Worm (Caenorhabditis elegans) whole organism, L1 larva: ENCODE measurements around the gene spe-51.

ENCODE experiments used
- C04F5.9 ChIP-seq: sonication (generic microtip); optimal IDR thresholded peaks from 2 replicates; lab custom pipeline; 2016; ENCODE audit warnings: missing genetic modification characterization, missing compliant biosample characterization
- C16A3.4 ChIP-seq: fragments of 150-350 bp; optimal IDR thresholded peaks from 2 replicates; lab custom pipeline; 2014; ENCODE audit warnings: missing biosample characterization, missing genetic modification characterization
- C34B4.2 ChIP-seq: sonication (generic microtip); optimal IDR thresholded peaks from 2 replicates; lab custom pipeline; 2017; ENCODE audit warnings: mild to moderate bottlenecking, missing genetic modification characterization, missing compliant biosample characterization
- F16B12.6 ChIP-seq: fragments of 150-350 bp; optimal IDR thresholded peaks from 2 replicates; lab custom pipeline; 2014; ENCODE audit warnings: missing biosample characterization, missing genetic modification characterization
- Y116A8C.19 ChIP-seq: sonication (generic microtip); optimal IDR thresholded peaks from 2 replicates; lab custom pipeline; 2016; ENCODE audit warnings: missing compliant biosample characterization, missing genetic modification characterization, borderline replicate concordance
- aha-1 ChIP-seq: fragments of 150-350 bp; optimal IDR thresholded peaks from 2 replicates; lab custom pipeline; 2014; ENCODE audit warnings: missing biosample characterization, missing genetic modification characterization
- aly-2 ChIP-seq: fragments of 150-350 bp; optimal IDR thresholded peaks from 2 replicates; lab custom pipeline; 2014; ENCODE audit warnings: missing biosample characterization, missing genetic modification characterization
- blmp-1 ChIP-seq: fragments of 150-350 bp; optimal IDR thresholded peaks from 2 replicates; lab custom pipeline; 2014; ENCODE audit warnings: missing biosample characterization, missing genetic modification characterization
- ceh-63 ChIP-seq: fragments of 200-800 bp; sonication (Bioruptor generic); optimal IDR thresholded peaks from 2 replicates; lab custom pipeline; 2018; ENCODE audit warnings: mild to moderate bottlenecking, missing genetic modification characterization, missing compliant biosample characterization
- ces-1 ChIP-seq: fragments of 150-350 bp; optimal IDR thresholded peaks from 2 replicates; lab custom pipeline; 2014; ENCODE audit warnings: missing biosample characterization, missing genetic modification reagents, missing genetic modification characterization
- efl-3 ChIP-seq: fragments of 200-800 bp; sonication (Bioruptor generic); optimal IDR thresholded peaks from 2 replicates; lab custom pipeline; 2018; ENCODE audit warnings: mild to moderate bottlenecking, missing genetic modification characterization, missing compliant biosample characterization
- egl-27 ChIP-seq, 2 experiments: fragments of 150-350 bp in 1 of 2; sonication (generic microtip); optimal IDR thresholded peaks; 3 replicates each; lab custom pipeline; 2017 to 2018; ENCODE audit warnings: missing biosample characterization in 2 of 2, missing genetic modification characterization in 2 of 2, missing genetic modification reagents in 2 of 2
- elt-2 ChIP-seq: sonication (generic microtip); optimal IDR thresholded peaks from 2 replicates; lab custom pipeline; 2016; ENCODE audit warnings: missing genetic modification characterization, mild to moderate bottlenecking, inconsistent platforms, missing compliant biosample characterization, missing genetic modification reagents
- ets-5 ChIP-seq: fragments of 200-800 bp; sonication (Bioruptor generic); IDR thresholded peaks from 2 replicates; pipeline ENCODE4 v1.3.6; 2022; ENCODE audit warnings: missing genetic modification characterization, missing compliant biosample characterization
- fkh-4 ChIP-seq: sonication (generic microtip); optimal IDR thresholded peaks from 2 replicates; lab custom pipeline; 2016; ENCODE audit warnings: missing compliant biosample characterization, missing genetic modification characterization, borderline replicate concordance
- fos-1 ChIP-seq: fragments of 150-350 bp; optimal IDR thresholded peaks from 2 replicates; lab custom pipeline; 2014; ENCODE audit warnings: missing biosample characterization, missing genetic modification characterization
- hpl-2 ChIP-seq: fragments of 150-350 bp; optimal IDR thresholded peaks from 2 replicates; lab custom pipeline; 2014; ENCODE audit warnings: missing biosample characterization, missing genetic modification reagents, missing genetic modification characterization
- lin-13 ChIP-seq: fragments of 150-350 bp; optimal IDR thresholded peaks from 2 replicates; lab custom pipeline; 2014; ENCODE audit warnings: missing biosample characterization, missing genetic modification reagents, missing genetic modification characterization
- lin-35 ChIP-seq, 2 experiments: fragments of 150-350 bp; optimal IDR thresholded peaks; 2 replicates each; lab custom pipeline; 2014; ENCODE audit warnings: missing biosample characterization in 2 of 2, missing genetic modification characterization in 2 of 2, missing genetic modification reagents in 2 of 2
- lir-3 ChIP-seq: sonication (generic microtip); optimal IDR thresholded peaks from 2 replicates; lab custom pipeline; 2016; ENCODE audit warnings: mild to moderate bottlenecking, missing genetic modification characterization, moderate library complexity, missing compliant biosample characterization; ENCODE audit not compliant: poor library complexity
- mdl-1 ChIP-seq, 2 experiments: fragments of 150-350 bp; optimal IDR thresholded peaks; 2 replicates each; lab custom pipeline; 2014 to 2017; ENCODE audit warnings: missing biosample characterization in 2 of 2, missing genetic modification characterization in 2 of 2, inconsistent platforms in 1 of 2
- mep-1 ChIP-seq: fragments of 150-350 bp; optimal IDR thresholded peaks from 2 replicates; lab custom pipeline; 2014; ENCODE audit warnings: missing biosample characterization, missing genetic modification characterization
- nhr-12 ChIP-seq: sonication (generic microtip); optimal IDR thresholded peaks from 2 replicates; lab custom pipeline; 2017; ENCODE audit warnings: missing biosample characterization, missing genetic modification characterization
- nhr-28 ChIP-seq: fragments of 150-350 bp; optimal IDR thresholded peaks from 2 replicates; lab custom pipeline; 2014; ENCODE audit warnings: missing biosample characterization, missing genetic modification characterization
- nhr-47 ChIP-seq: sonication (generic microtip); optimal IDR thresholded peaks from 2 replicates; lab custom pipeline; 2016; ENCODE audit warnings: mild to moderate bottlenecking, missing genetic modification characterization, moderate library complexity, missing compliant biosample characterization
- nhr-77 ChIP-seq: fragments of 150-350 bp; optimal IDR thresholded peaks from 2 replicates; lab custom pipeline; 2014; ENCODE audit warnings: missing biosample characterization, missing genetic modification characterization
- nhr-90 ChIP-seq: sonication (generic microtip); optimal IDR thresholded peaks from 2 replicates; lab custom pipeline; 2016; ENCODE audit warnings: mild to moderate bottlenecking, missing genetic modification characterization, missing compliant biosample characterization; ENCODE audit not compliant: poor library complexity
- pag-3 ChIP-seq: sonication (generic microtip); optimal IDR thresholded peaks from 2 replicates; lab custom pipeline; 2017; ENCODE audit warnings: missing genetic modification characterization, mild to moderate bottlenecking, missing compliant biosample characterization, antibody characterized with exemption, borderline replicate concordance; ENCODE audit not compliant: insufficient read depth
- pqm-1 ChIP-seq: sonication (generic microtip); optimal IDR thresholded peaks from 3 replicates; lab custom pipeline; 2017; ENCODE audit warnings: missing biosample characterization, missing genetic modification characterization
- snu-23 ChIP-seq: sonication (generic microtip); optimal IDR thresholded peaks from 2 replicates; lab custom pipeline; 2016; ENCODE audit warnings: missing genetic modification characterization, missing compliant biosample characterization
- sox-4 ChIP-seq: sonication (generic microtip); optimal IDR thresholded peaks from 2 replicates; lab custom pipeline; 2016; ENCODE audit warnings: missing genetic modification characterization, missing compliant biosample characterization
- tlp-1 ChIP-seq: fragments of 150-350 bp; optimal IDR thresholded peaks from 2 replicates; lab custom pipeline; 2014; ENCODE audit warnings: missing biosample characterization, missing genetic modification characterization
- unc-86 ChIP-seq: sonication (generic microtip); optimal IDR thresholded peaks from 2 replicates; lab custom pipeline; 2016; ENCODE audit warnings: missing genetic modification characterization, missing compliant biosample characterization
- unc-98 ChIP-seq: fragments of 200-800 bp; sonication (Bioruptor generic); IDR thresholded peaks from 2 replicates; pipeline ENCODE4 v1.3.6; 2022; ENCODE audit warnings: missing genetic modification characterization, missing compliant biosample characterization
- zag-1 ChIP-seq: fragments of 150-350 bp; optimal IDR thresholded peaks from 2 replicates; lab custom pipeline; 2014; ENCODE audit warnings: missing biosample characterization, missing genetic modification characterization
- zip-4 ChIP-seq: fragments of 200-800 bp; sonication (Bioruptor generic); optimal IDR thresholded peaks from 2 replicates; lab custom pipeline; 2018; ENCODE audit warnings: mild to moderate bottlenecking, missing genetic modification characterization, moderate library complexity, missing compliant biosample characterization
- ztf-4 ChIP-seq: fragments of 150-350 bp; optimal IDR thresholded peaks from 2 replicates; lab custom pipeline; 2014; ENCODE audit warnings: missing biosample characterization, missing genetic modification characterization

The spe-51 gene

ce11 chrIV:4660151-4661041, 32.2 kb upstream of the spe-51 start, which contains the start of the genes F29B9.11 and jmjd-1.2 (continued):
- no peak for TF ChIP-seq tlp-1 (tag; lab: Kevin White, UChicago)
- peak; percentile 76 for TF ChIP-seq aly-2 (tag; lab: Kevin White, UChicago)
- peak in 1 of 2 experiments; percentile 15 for TF ChIP-seq egl-27 (tag; optimal IDR thresholded peaks at IDR 0.05; lab: Kevin White, UChicago)
- peak; percentile 97 for TF ChIP-seq nhr-90 (tag; lab: Kevin White, UChicago)
- no peak for TF ChIP-seq ets-5 (GFP tag; lab: Robert Waterston, UW)
- TF ChIP-seq Y116A8C.19 (tag; lab: Kevin White, UChicago): peak; percentile 74
- TF ChIP-seq pag-3 (tag; lab: Kevin White, UChicago): no peak
- TF ChIP-seq nhr-47 (tag; lab: Kevin White, UChicago): peak; percentile 96
- TF ChIP-seq zip-4 (GFP tag; lab: Kevin White, UChicago): peak; percentile 53
- TF ChIP-seq zag-1: peak; percentile 49
- peak; percentile 68 for TF ChIP-seq nhr-77 (tag; lab: Kevin White, UChicago)
- TF ChIP-seq fos-1 (tag; lab: Kevin White, UChicago): peak; percentile 79
- no peak for TF ChIP-seq ces-1 (GFP tag; lab: Kevin White, UChicago)
- peak; percentile 86 for TF ChIP-seq ceh-63 (GFP tag; lab: Kevin White, UChicago)
- peak; percentile 82 for TF ChIP-seq elt-2 (tag; lab: Kevin White, UChicago)
- peak; percentile 60 for TF ChIP-seq blmp-1 (tag; lab: Kevin White, UChicago)
- peak; percentile 91 for TF ChIP-seq lir-3
- TF ChIP-seq fkh-4 (tag; lab: Kevin White, UChicago): peak; percentile 81
- peak in 1 of 2 experiments; percentile 72 for TF ChIP-seq mdl-1 (tag; optimal IDR thresholded peaks at IDR 0.05; lab: Kevin White, UChicago)
- TF ChIP-seq F16B12.6 (tag; lab: Kevin White, UChicago): peak; percentile 29
- peak; percentile 89 for TF ChIP-seq sox-4 (tag; lab: Kevin White, UChicago)
- TF ChIP-seq efl-3 (GFP tag; lab: Kevin White, UChicago): peak; percentile 15
- peak; percentile 62 for TF ChIP-seq mep-1 (tag; lab: Kevin White, UChicago)
- peak; percentile 89 for TF ChIP-seq aha-1 (tag; lab: Kevin White, UChicago)
- peak; percentile 86 for TF ChIP-seq lin-13 (GFP tag; lab: Kevin White, UChicago)
- TF ChIP-seq nhr-12 (tag; lab: Kevin White, UChicago): no peak
- peak; percentile 86 for TF ChIP-seq hpl-2 (GFP tag; lab: Kevin White, UChicago)
- TF ChIP-seq C04F5.9 (tag; lab: Kevin White, UChicago): peak; percentile 79
- TF ChIP-seq pqm-1 (tag; lab: Kevin White, UChicago): no peak
- TF ChIP-seq unc-86 (tag; lab: Kevin White, UChicago): peak; percentile 94
- peak; percentile 98 for TF ChIP-seq unc-98 (GFP tag; lab: Robert Waterston, UW)
- no peak for TF ChIP-seq nhr-28 (tag; lab: Kevin White, UChicago)
- TF ChIP-seq snu-23: peak; percentile 97
- peak; percentile 80 to 87 for TF ChIP-seq lin-35 (GFP tag; optimal IDR thresholded peaks at IDR 0.05; lab: Kevin White, UChicago)

- no peak for TF ChIP-seq zag-1
- no peak for TF ChIP-seq C16A3.4 (tag; lab: Kevin White, UChicago)
- no peak for TF ChIP-seq ztf-4 (tag; lab: Kevin White, UChicago)
- no peak for TF ChIP-seq fkh-4 (tag; lab: Kevin White, UChicago)
- no peak for TF ChIP-seq C34B4.2
- no peak for TF ChIP-seq snu-23
These were observed 27.5 kb upstream of the spe-51 start, which contains the start of gene F29B9.1 for ce11 chrIV:4665079-4665478. Gene F29B9.1 (plus strand): TSS chrIV:4665379.
